Worm (Caenorhabditis elegans) whole organism, L4 larva: ENCODE measurements around the gene Y41G9A.17.

ENCODE experiments used
- F26F4.8 ChIP-seq: fragments of 200-800 bp; sonication (Bioruptor generic); conservative IDR thresholded peaks from 2 replicates; pipeline ENCODE4 v1.3.6; 2022; ENCODE audit warnings: missing genetic modification characterization, missing compliant biosample characterization
- F49E8.2 ChIP-seq: sonication (generic microtip); optimal IDR thresholded peaks from 2 replicates; lab custom pipeline; 2016; ENCODE audit warnings: missing compliant biosample characterization, mild to moderate bottlenecking, missing genetic modification characterization, borderline replicate concordance
- Y105C5A.15 ChIP-seq: fragments of 200-800 bp; sonication (Bioruptor generic); IDR thresholded peaks from 2 replicates; pipeline ENCODE4 v1.3.6; 2022; ENCODE audit warnings: missing genetic modification characterization, missing compliant biosample characterization
- Y48G9A.11 ChIP-seq: fragments of 200-800 bp; sonication (Bioruptor generic); IDR thresholded peaks from 2 replicates; pipeline ENCODE4 v1.3.6; 2022; ENCODE audit warnings: missing genetic modification reagents, missing genetic modification characterization, missing compliant biosample characterization
- ZK337.2 ChIP-seq: fragments of 200-800 bp; sonication (Bioruptor generic); IDR thresholded peaks from 2 replicates; pipeline ENCODE4 v1.3.6; 2022; ENCODE audit warnings: missing genetic modification reagents, missing genetic modification characterization, missing compliant biosample characterization
- aha-1 ChIP-seq: fragments of 150-350 bp; peaks from one replicate; lab custom pipeline; 2014; ENCODE audit warnings: missing biosample characterization, missing genetic modification characterization
- arid-1 ChIP-seq: fragments of 200-800 bp; sonication (Bioruptor generic); conservative IDR thresholded peaks from 2 replicates; pipeline ENCODE4 v1.3.6; 2022; ENCODE audit warnings: missing genetic modification reagents, missing genetic modification characterization, missing compliant biosample characterization
- ceh-82 ChIP-seq: sonication (generic microtip); optimal IDR thresholded peaks from 2 replicates; lab custom pipeline; 2017; ENCODE audit warnings: missing biosample characterization, missing genetic modification characterization
- daf-16 ChIP-seq, 3 experiments: sonication (generic microtip); optimal IDR thresholded peaks; 2 replicates each; lab custom pipeline; 2016 to 2017; ENCODE audit warnings: missing genetic modification characterization in 3 of 3, missing genetic modification reagents in 3 of 3, mild to moderate bottlenecking in 2 of 3, missing compliant biosample characterization in 2 of 3, missing biosample characterization in 1 of 3, moderate library complexity in 1 of 3
- daf-8 ChIP-seq: fragments of 200-800 bp; sonication (Bioruptor generic); IDR thresholded peaks from 2 replicates; pipeline ENCODE4 v1.3.6; 2022; ENCODE audit warnings: missing genetic modification characterization, missing compliant biosample characterization
- fkh-10 ChIP-seq: fragments of 150-350 bp; optimal IDR thresholded peaks from 2 replicates; lab custom pipeline; 2014; ENCODE audit warnings: missing biosample characterization, missing genetic modification reagents, missing genetic modification characterization
- hlh-11 ChIP-seq: fragments of 200-800 bp; sonication (Bioruptor generic); optimal IDR thresholded peaks from 2 replicates; lab custom pipeline; 2018; ENCODE audit warnings: mild to moderate bottlenecking, missing genetic modification characterization, missing compliant biosample characterization
- hlh-30 ChIP-seq: sonication (generic microtip); optimal IDR thresholded peaks from 2 replicates; lab custom pipeline; 2017; ENCODE audit warnings: antibody characterized with exemption, mild to moderate bottlenecking, missing genetic modification characterization, missing compliant biosample characterization; ENCODE audit not compliant: insufficient read depth
- lin-38 ChIP-seq: fragments of 200-800 bp; sonication (Bioruptor generic); IDR thresholded peaks from 2 replicates; pipeline ENCODE4 v1.3.6; 2022; ENCODE audit warnings: missing genetic modification reagents, missing genetic modification characterization, missing compliant biosample characterization
- madf-5 ChIP-seq, 2 experiments: fragments of 200-800 bp; sonication (Bioruptor generic); IDR thresholded peaks; 2 replicates each; pipeline ENCODE4 v1.3.6; 2022; ENCODE audit warnings: missing compliant biosample characterization in 2 of 2, missing genetic modification characterization in 2 of 2
- madf-9 ChIP-seq: fragments of 200-800 bp; sonication (Bioruptor generic); conservative IDR thresholded peaks from 2 replicates; pipeline ENCODE4 v1.3.6; 2022; ENCODE audit warnings: missing genetic modification reagents, missing genetic modification characterization, missing compliant biosample characterization
- mxl-3 ChIP-seq: fragments of 200-800 bp; sonication (Bioruptor generic); optimal IDR thresholded peaks from 2 replicates; lab custom pipeline; 2018; ENCODE audit warnings: mild to moderate bottlenecking, missing genetic modification characterization, missing compliant biosample characterization
- nhr-10 ChIP-seq: fragments of 150-350 bp; optimal IDR thresholded peaks from 2 replicates; lab custom pipeline; 2014; ENCODE audit warnings: missing biosample characterization, missing genetic modification characterization
- nhr-102 ChIP-seq: sonication (generic microtip); optimal IDR thresholded peaks from 2 replicates; lab custom pipeline; 2016; ENCODE audit warnings: mild to moderate bottlenecking, missing genetic modification characterization, moderate library complexity, missing compliant biosample characterization
- nhr-11 ChIP-seq: fragments of 150-350 bp; optimal IDR thresholded peaks from 2 replicates; lab custom pipeline; 2014; ENCODE audit warnings: missing biosample characterization, missing genetic modification characterization
- nhr-111 ChIP-seq: fragments of 200-800 bp; sonication (Bioruptor generic); optimal IDR thresholded peaks from 2 replicates; lab custom pipeline; 2018; ENCODE audit warnings: mild to moderate bottlenecking, missing genetic modification characterization, missing compliant biosample characterization
- nhr-28 ChIP-seq: fragments of 150-350 bp; optimal IDR thresholded peaks from 2 replicates; lab custom pipeline; 2014; ENCODE audit warnings: missing biosample characterization, missing genetic modification characterization
- nhr-42 ChIP-seq: fragments of 200-800 bp; sonication (Bioruptor generic); IDR thresholded peaks from 2 replicates; pipeline ENCODE4 v1.3.6; 2022; ENCODE audit warnings: missing genetic modification characterization, missing compliant biosample characterization
- pha-4 ChIP-seq, 2 experiments: fragments of 150-350 bp in 1 of 2; fragments of 200-800 bp in 1 of 2; sonication (Bioruptor generic) in 1 of 2; IDR thresholded peaks in 1 of 2; optimal IDR thresholded peaks in 1 of 2; 2 replicates each; pipeline versions ENCODE4 v1.3.6 to Lab custom; 2014 to 2022; ENCODE audit warnings: missing genetic modification characterization in 2 of 2, missing genetic modification reagents in 2 of 2, missing biosample characterization in 1 of 2, missing compliant biosample characterization in 1 of 2
- unc-62 ChIP-seq, 3 experiments: fragments of 150-350 bp in 1 of 3; sonication (generic microtip); optimal IDR thresholded peaks in 2 of 3; peaks in 1 of 3; 1 replicate in 1 of 3; 2 replicates in 2 of 3; lab custom pipeline; 2014 to 2017; ENCODE audit warnings: missing biosample characterization in 3 of 3, missing genetic modification characterization in 3 of 3, missing genetic modification reagents in 3 of 3, missing genotype in 1 of 3
- zfp-2 ChIP-seq: sonication (generic microtip); optimal IDR thresholded peaks from 2 replicates; lab custom pipeline; 2016; ENCODE audit warnings: mild to moderate bottlenecking, missing genetic modification characterization, missing compliant biosample characterization
- zfp-3 ChIP-seq: fragments of 200-800 bp; sonication (Bioruptor generic); conservative IDR thresholded peaks from 2 replicates; pipeline ENCODE4 v1.3.6; 2022; ENCODE audit warnings: missing genetic modification reagents, missing genetic modification characterization, missing compliant biosample characterization

The Y41G9A.17 gene

DNA sequence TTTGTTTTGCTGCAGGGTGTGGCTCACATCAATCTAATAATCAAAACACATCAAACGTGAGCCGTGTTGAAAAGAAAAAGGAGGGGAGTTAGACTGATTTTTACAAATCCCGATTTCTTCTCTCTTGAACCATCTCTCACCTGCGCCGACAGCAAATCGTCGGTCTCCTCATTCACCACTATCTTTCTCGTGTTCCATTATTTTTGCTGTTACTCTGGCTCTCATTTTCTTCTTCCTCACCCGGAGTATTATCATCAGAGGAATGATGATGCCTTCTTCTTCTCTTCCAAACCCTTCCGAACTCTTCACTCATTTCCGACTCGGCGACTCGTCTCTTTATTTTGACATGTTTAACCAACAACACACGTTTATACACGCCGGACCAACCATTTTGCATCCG is 49.3 kb downstream of the Y41G9A.17 start:
- TF ChIP-seq nhr-11 (tag; lab: Kevin White, UChicago) (peak; percentile 6), Y48G9A.11 (GFP tag; lab: Robert Waterston, UW) (no peak), arid-1 (no peak), daf-16 (GFP tag; optimal IDR thresholded peaks at IDR 0.05; lab: Kevin White, UChicago) (peak in 1 of 2 experiments; percentile 77), daf-16 (tag; optimal IDR thresholded peaks at IDR 0.05; lab: Kevin White, UChicago) (no peak), Y105C5A.15 (GFP tag; lab: Robert Waterston, UW) (no peak), madf-9 (0 out of 2 replicates have a peak, but pooled peaks have one; percentile 12), nhr-111 (no peak), pha-4 (GFP tag; IDR thresholded peaks at IDR 0.05; lab: Robert Waterston, UW) (no peak), pha-4 (tag; optimal IDR thresholded peaks at IDR 0.05; lab: Kevin White, UChicago) (no peak), F49E8.2 (no peak), hlh-11 (tag; lab: Kevin White, UChicago) (peak; percentile 19), fkh-10 (GFP tag; lab: Kevin White, UChicago) (no peak)
- TF ChIP-seq, all 104 proteins: peak for 4

DNA sequence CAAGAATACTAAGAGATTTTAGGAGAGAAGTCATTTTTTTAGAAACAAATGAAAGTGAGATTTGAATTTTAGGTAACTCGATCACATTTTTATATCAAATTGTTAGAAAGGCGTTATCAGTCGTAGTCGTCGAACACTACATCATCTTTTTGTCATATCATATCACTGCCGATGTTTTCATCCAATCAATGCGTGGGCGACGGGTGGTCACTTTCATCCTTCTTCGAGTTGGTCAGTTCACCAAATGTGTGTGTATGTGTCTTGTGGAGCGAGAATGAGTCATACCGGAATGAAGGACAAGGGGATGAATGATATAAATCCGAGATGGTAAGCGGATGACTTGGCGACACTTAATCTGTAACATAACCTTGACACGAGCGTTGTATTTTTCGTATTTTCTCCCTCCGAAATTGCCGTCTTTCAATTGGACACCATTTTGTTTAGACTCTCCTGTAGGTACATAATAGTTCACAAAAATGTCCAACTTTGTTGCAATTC is 53.0 kb downstream of the Y41G9A.17 start, which contains the start of the genes Y41G9A.10 and Y41G9A.5:
Gene Y41G9A.10, minus strand, starts transcription at position 51 of the 498 bp plus-strand sequence.
Gene Y41G9A.5, plus strand, starts transcription at position 160 of the 498 bp plus-strand sequence.
- TF ChIP-seq madf-5 (GFP tag; IDR thresholded peaks at IDR 0.05; lab: Robert Waterston, UW) (no peak), zfp-2 (tag; lab: Kevin White, UChicago) (no peak), nhr-102 (tag; lab: Kevin White, UChicago) (no peak), F26F4.8 (GFP tag; lab: Robert Waterston, UW) (no peak), daf-8 (GFP tag; lab: Robert Waterston, UW) (no peak), nhr-11 (tag; lab: Kevin White, UChicago) (no peak), mxl-3 (GFP tag; lab: Kevin White, UChicago) (peak; percentile 41), aha-1 (tag; lab: Kevin White, UChicago) (peak; percentile 93), unc-62 (GFP tag; optimal IDR thresholded peaks at IDR 0.05 in 1 of 2; lab: Kevin White, UChicago) (peak in 1 of 2 experiments; percentile 62), unc-62 (tag; optimal IDR thresholded peaks at IDR 0.05; lab: Kevin White, UChicago) (no peak), lin-38 (no peak), hlh-30 (peak; percentile 48), ceh-82 (tag; lab: Kevin White, UChicago) (no peak), zfp-3 (GFP tag; lab: Robert Waterston, UW) (no peak), ZK337.2 (GFP tag; lab: Robert Waterston, UW) (no peak), nhr-42 (no peak), nhr-28 (tag; lab: Kevin White, UChicago) (peak; percentile 30), nhr-10 (tag; lab: Kevin White, UChicago) (no peak)
